Fruit fly (Drosophila melanogaster) whole organism, pupa: ENCODE data around the gene Gr94a.

Source experiments
- CG17806 ChIP-seq: fragments of 200-800 bp; sonication (Bioruptor generic); optimal IDR thresholded peaks from 2 replicates; lab custom pipeline; 2018; ENCODE audit warnings: missing biosample characterization, mild to moderate bottlenecking, missing genetic modification characterization, moderate library complexity
- CG32121 ChIP-seq: fragments of 200-800 bp; sonication (Bioruptor generic); IDR thresholded peaks from 2 replicates; pipeline ENCODE4 v1.3.6; 2022; ENCODE audit warnings: missing biosample characterization, missing genetic modification characterization
- D1 ChIP-seq: fragments of 200-800 bp; sonication (Bioruptor generic); optimal IDR thresholded peaks from 2 replicates; lab custom pipeline; 2018; ENCODE audit warnings: missing biosample characterization, mild to moderate bottlenecking, missing genetic modification characterization, moderate library complexity
- Pif1A ChIP-seq: fragments of 200-800 bp; sonication (Bioruptor generic); optimal IDR thresholded peaks from 3 replicates; lab custom pipeline; 2016; ENCODE audit warnings: missing biosample characterization, missing genetic modification characterization
- rn ChIP-seq: fragments of 200-800 bp; sonication (Bioruptor generic); IDR thresholded peaks from 2 replicates; pipeline ENCODE4 v1.3.6; 2022; ENCODE audit warnings: missing biosample characterization, missing genetic modification characterization

DNA sequence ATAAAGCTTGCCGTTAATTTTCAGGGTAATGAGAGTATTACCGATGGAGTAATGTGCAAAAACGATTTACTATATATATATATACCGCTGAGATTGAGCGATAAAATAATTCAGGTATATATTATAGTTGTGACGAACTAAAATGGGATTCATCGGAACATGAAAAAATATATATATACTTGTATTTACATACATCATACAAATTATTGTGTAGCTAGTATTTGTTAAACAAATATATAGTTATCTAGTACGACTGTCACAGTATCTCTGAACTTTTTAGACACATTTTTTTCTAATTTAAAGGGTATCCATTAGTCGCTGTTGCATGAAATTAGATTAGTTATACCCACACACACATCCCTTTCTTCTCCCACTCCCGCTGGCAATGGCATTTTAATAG is 15.2 kb upstream of the Gr94a start:
- no peak for TF ChIP-seq Pif1A
- TF ChIP-seq CG17806 (tag; lab: Kevin White, UChicago): no peak
- TF ChIP-seq D1 (tag; lab: Kevin White, UChicago): no peak
- no peak for TF ChIP-seq rn (GFP tag; lab: Robert Waterston, UW)
- TF ChIP-seq CG32121 (GFP tag; lab: Robert Waterston, UW): no peak
